Fruit fly (Drosophila melanogaster): ENCODE data around the gene Hf.

Hf gene

dm6 chr2L:19998139-19998538 lies 30.7 kb upstream of the Hf start:
- no peak for TF ChIP-seq CG8301 (tag; optimal IDR thresholded peaks at IDR 0.05)
- no peak for TF ChIP-seq Pif1B (GFP tag; optimal IDR thresholded peaks at IDR 0.05)
- no peak for TF ChIP-seq CG14655 (GFP tag; optimal IDR thresholded peaks at IDR 0.05)

- TF ChIP-seq Pif1B (GFP tag; optimal IDR thresholded peaks at IDR 0.05) = no peak
- no peak for TF ChIP-seq CG10348 (GFP tag; IDR thresholded peaks at IDR 0.05)
- TF ChIP-seq rn (GFP tag; IDR thresholded peaks at IDR 0.05) = no peak
- TF ChIP-seq CG13204 (GFP tag; optimal IDR thresholded peaks at IDR 0.05) = no peak
- no peak for TF ChIP-seq D1 (tag; optimal IDR thresholded peaks at IDR 0.05)
- no peak for TF ChIP-seq fd96Ca (GFP tag; IDR thresholded peaks at IDR 0.05)
- TF ChIP-seq CG15710 (tag; optimal IDR thresholded peaks at IDR 0.05) = no peak
- no peak for TF ChIP-seq EcR (GFP tag; optimal IDR thresholded peaks at IDR 0.05)
- no peak for TF ChIP-seq Snoo (tag; optimal IDR thresholded peaks at IDR 0.05)
- TF ChIP-seq CG9948 (tag; optimal IDR thresholded peaks at IDR 0.05) = no peak
- TF ChIP-seq CG34367 (tag; optimal IDR thresholded peaks at IDR 0.05) = no peak
- TF ChIP-seq CG17806 (tag; optimal IDR thresholded peaks at IDR 0.05) = no peak
- TF ChIP-seq CG12605 (GFP tag; IDR thresholded peaks at IDR 0.05) = no peak
- TF ChIP-seq CG8301 (tag; optimal IDR thresholded peaks at IDR 0.05) = no peak
- TF ChIP-seq CG8159 (tag; optimal IDR thresholded peaks at IDR 0.05) = no peak
- no peak for TF ChIP-seq CG14655 (GFP tag; optimal IDR thresholded peaks at IDR 0.05)
- no peak for TF ChIP-seq CG4496 (GFP tag; IDR thresholded peaks at IDR 0.05)
- no peak for TF ChIP-seq CG32121 (GFP tag; IDR thresholded peaks at IDR 0.05)
- TF ChIP-seq Ets98B (GFP tag; IDR thresholded peaks at IDR 0.05) = no peak
Measured at dm6 chr2L:19992427-19992998, 25.0 kb upstream of the Hf start.

DNA sequence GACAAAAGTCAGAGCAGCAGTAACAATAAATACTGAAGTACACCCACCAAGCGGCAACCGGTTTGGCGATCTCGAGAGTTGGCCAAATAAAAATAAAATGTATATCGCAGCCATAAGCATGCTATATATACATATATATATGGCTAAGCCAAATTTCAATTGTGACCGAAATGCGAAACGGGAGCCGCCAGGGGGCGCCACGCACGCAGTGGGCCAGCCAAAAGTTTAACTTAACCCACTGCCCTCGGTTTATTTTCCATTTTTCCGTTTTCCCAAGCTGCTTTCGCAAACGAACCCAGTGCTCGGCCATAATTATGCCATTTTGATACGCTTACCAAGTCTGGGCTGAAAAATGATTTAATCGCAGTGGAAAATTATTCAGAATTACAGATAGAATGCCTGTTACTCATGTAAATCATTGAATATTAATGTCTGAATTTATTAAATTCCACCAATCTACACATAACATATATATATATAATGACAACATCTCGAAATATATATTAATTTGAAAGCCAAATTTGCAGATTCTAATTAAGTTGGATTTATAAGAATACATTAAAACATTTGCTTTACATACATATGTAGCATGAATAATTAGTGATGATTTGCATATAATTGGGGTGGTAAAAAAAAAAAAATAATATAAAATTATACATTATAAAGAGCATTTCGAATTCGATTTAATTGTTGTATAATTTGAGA lies 22.3 kb upstream of the Hf start:
- no peak for TF ChIP-seq EcR (GFP tag; optimal IDR thresholded peaks at IDR 0.05)
- TF ChIP-seq CG14655 (GFP tag; optimal IDR thresholded peaks at IDR 0.05) = peak; percentile 33
- peak; percentile 27 for TF ChIP-seq CG8159 (tag; optimal IDR thresholded peaks at IDR 0.05)
- no peak for TF ChIP-seq CG12605 (GFP tag; IDR thresholded peaks at IDR 0.05)
- TF ChIP-seq CG9948 (tag; optimal IDR thresholded peaks at IDR 0.05) = no peak
- TF ChIP-seq CG15710 (tag; optimal IDR thresholded peaks at IDR 0.05) = peak; percentile 9

DNA sequence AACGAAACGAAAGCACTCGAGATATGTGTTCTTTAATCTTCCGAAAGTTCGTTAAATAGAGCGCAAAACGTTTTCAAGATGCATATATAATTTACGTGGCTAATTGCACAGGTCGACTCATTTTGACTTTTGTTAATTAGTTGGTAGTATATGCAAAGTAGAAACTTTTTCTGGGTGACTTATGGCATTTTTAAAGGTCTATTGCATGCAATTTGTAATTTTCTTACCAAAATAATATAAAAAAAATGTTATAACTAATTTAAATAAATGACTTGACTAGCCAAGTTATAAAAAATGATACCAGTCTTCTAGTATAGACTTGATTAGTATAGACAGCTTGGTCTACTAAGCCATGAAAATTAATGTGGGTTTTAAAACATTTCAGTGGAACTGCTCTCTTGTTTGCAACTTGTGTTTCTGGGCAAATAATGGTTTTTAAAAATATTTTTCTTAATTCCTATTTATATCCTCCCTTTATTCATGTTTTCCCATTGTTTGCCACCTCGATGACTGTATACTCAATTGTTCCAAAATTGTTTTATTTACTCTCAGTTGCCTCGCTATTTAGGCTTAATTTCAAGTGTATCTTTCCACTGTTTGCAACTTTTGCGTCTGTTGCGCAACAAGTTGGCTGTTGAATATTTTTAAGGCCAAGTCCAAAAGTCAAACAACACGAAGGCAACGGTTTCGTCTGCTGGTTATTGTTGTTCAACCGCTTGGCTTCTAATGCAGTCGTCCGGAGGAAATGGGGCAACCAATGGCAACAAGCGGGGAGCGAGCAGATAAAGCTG lies 20.6 kb upstream of the Hf start:
- TF ChIP-seq CG12605 (GFP tag; IDR thresholded peaks at IDR 0.05) (no peak), gl (tag; optimal IDR thresholded peaks at IDR 0.05) (no peak), CG32121 (GFP tag; IDR thresholded peaks at IDR 0.05) (0 out of 2 replicates have a peak, but pooled peaks have one; percentile 26), CG14655 (GFP tag; optimal IDR thresholded peaks at IDR 0.05) (peak; percentile 45)

- no peak for TF ChIP-seq rn (GFP tag; IDR thresholded peaks at IDR 0.05)
- TF ChIP-seq CG8301 (tag; optimal IDR thresholded peaks at IDR 0.05) = no peak
- TF ChIP-seq CG9948 (tag; optimal IDR thresholded peaks at IDR 0.05) = no peak
- TF ChIP-seq Pif1A (GFP tag; optimal IDR thresholded peaks at IDR 0.05) = no peak
- TF ChIP-seq CG17806 (tag; optimal IDR thresholded peaks at IDR 0.05) = no peak
- no peak for TF ChIP-seq CG15710 (tag; optimal IDR thresholded peaks at IDR 0.05)
- no peak for TF ChIP-seq CG32121 (GFP tag; IDR thresholded peaks at IDR 0.05)
- no peak for TF ChIP-seq Pif1B (GFP tag; optimal IDR thresholded peaks at IDR 0.05)
- TF ChIP-seq fd96Ca (GFP tag; IDR thresholded peaks at IDR 0.05) = no peak
- TF ChIP-seq EcR (GFP tag; optimal IDR thresholded peaks at IDR 0.05) = no peak
- TF ChIP-seq CG4496 (GFP tag; IDR thresholded peaks at IDR 0.05) = no peak
- TF ChIP-seq gl (tag; optimal IDR thresholded peaks at IDR 0.05) = no peak
- no peak for TF ChIP-seq CG12605 (GFP tag; IDR thresholded peaks at IDR 0.05)
- no peak for TF ChIP-seq CG34367 (tag; optimal IDR thresholded peaks at IDR 0.05)
- TF ChIP-seq CG14655 (GFP tag; optimal IDR thresholded peaks at IDR 0.05) = no peak
- TF ChIP-seq CG13204 (GFP tag; optimal IDR thresholded peaks at IDR 0.05) = no peak
- TF ChIP-seq Snoo (tag; optimal IDR thresholded peaks at IDR 0.05) = no peak
- no peak for TF ChIP-seq D1 (tag; optimal IDR thresholded peaks at IDR 0.05)
- no peak for TF ChIP-seq CG10348 (GFP tag; IDR thresholded peaks at IDR 0.05)
- TF ChIP-seq CG8159 (tag; optimal IDR thresholded peaks at IDR 0.05) = no peak
Measured at dm6 chr2L:19966410-19966809, 1.1 kb downstream of the Hf start, which contains the start of gene OS9. Gene OS9, minus strand, starts transcription at chr2L:19966510.

- no peak for TF ChIP-seq CG8301 (tag; optimal IDR thresholded peaks at IDR 0.05)
- no peak for TF ChIP-seq CG17806 (tag; optimal IDR thresholded peaks at IDR 0.05)
- TF ChIP-seq Pif1A (GFP tag; optimal IDR thresholded peaks at IDR 0.05) = no peak
- TF ChIP-seq CG8159 (tag; optimal IDR thresholded peaks at IDR 0.05) = no peak
- peak; percentile 6 for TF ChIP-seq EcR (GFP tag; optimal IDR thresholded peaks at IDR 0.05)
Measured at dm6 chr2L:19963836-19964235, 3.6 kb downstream of the Hf start, which contains the start of gene CG10680. Gene CG10680, plus strand, starts transcription at chr2L:19964136.
